Worm (Caenorhabditis elegans) whole organism, L1 larva: Measurements from ENCODE around the gene Y25C1A.2.

Source experiments
- C04F5.9 ChIP-seq: sonication (generic microtip); optimal IDR thresholded peaks from 2 replicates; lab custom pipeline; 2016; ENCODE audit warnings: missing genetic modification characterization, missing compliant biosample characterization
- C16A3.4 ChIP-seq: fragments of 150-350 bp; optimal IDR thresholded peaks from 2 replicates; lab custom pipeline; 2014; ENCODE audit warnings: missing biosample characterization, missing genetic modification characterization
- C34B4.2 ChIP-seq: sonication (generic microtip); optimal IDR thresholded peaks from 2 replicates; lab custom pipeline; 2017; ENCODE audit warnings: mild to moderate bottlenecking, missing genetic modification characterization, missing compliant biosample characterization
- aly-2 ChIP-seq: fragments of 150-350 bp; optimal IDR thresholded peaks from 2 replicates; lab custom pipeline; 2014; ENCODE audit warnings: missing biosample characterization, missing genetic modification characterization
- ama-1 ChIP-seq: fragments of 150-350 bp; optimal IDR thresholded peaks from 2 replicates; lab custom pipeline; 2014
- blmp-1 ChIP-seq: fragments of 150-350 bp; optimal IDR thresholded peaks from 2 replicates; lab custom pipeline; 2014; ENCODE audit warnings: missing biosample characterization, missing genetic modification characterization
- ceh-63 ChIP-seq: fragments of 200-800 bp; sonication (Bioruptor generic); optimal IDR thresholded peaks from 2 replicates; lab custom pipeline; 2018; ENCODE audit warnings: mild to moderate bottlenecking, missing genetic modification characterization, missing compliant biosample characterization
- ceh-8 ChIP-seq: fragments of 200-800 bp; sonication (Bioruptor generic); optimal IDR thresholded peaks from 2 replicates; lab custom pipeline; 2018; ENCODE audit warnings: mild to moderate bottlenecking, missing genetic modification characterization, moderate library complexity, missing compliant biosample characterization
- ceh-82 ChIP-seq, 3 experiments: fragments of 150-350 bp in 1 of 3; sonication (generic microtip) in 2 of 3; optimal IDR thresholded peaks; 2 replicates each; lab custom pipeline; 2014 to 2017; ENCODE audit warnings: missing biosample characterization in 3 of 3, missing genetic modification characterization in 3 of 3
- ceh-90 ChIP-seq: sonication (generic microtip); optimal IDR thresholded peaks from 2 replicates; lab custom pipeline; 2016; ENCODE audit warnings: missing genetic modification characterization, missing compliant biosample characterization
- ces-1 ChIP-seq: fragments of 150-350 bp; optimal IDR thresholded peaks from 2 replicates; lab custom pipeline; 2014; ENCODE audit warnings: missing biosample characterization, missing genetic modification reagents, missing genetic modification characterization
- dpl-1 ChIP-seq, 3 experiments: fragments of 150-350 bp in 2 of 3; sonication (generic microtip) in 1 of 3; optimal IDR thresholded peaks; 2 replicates each; lab custom pipeline; 2014 to 2017; ENCODE audit warnings: missing biosample characterization in 3 of 3, missing genetic modification characterization in 3 of 3, missing genetic modification reagents in 3 of 3
- dsc-1 ChIP-seq: sonication (generic microtip); optimal IDR thresholded peaks from 2 replicates; lab custom pipeline; 2016; ENCODE audit warnings: mild to moderate bottlenecking, missing genetic modification characterization, missing compliant biosample characterization
- egl-13 ChIP-seq: sonication (generic microtip); optimal IDR thresholded peaks from 2 replicates; lab custom pipeline; 2016; ENCODE audit warnings: missing genotype, missing genetic modification reagents, missing genetic modification characterization, missing compliant biosample characterization
- egl-27 ChIP-seq, 2 experiments: fragments of 150-350 bp in 1 of 2; sonication (generic microtip); optimal IDR thresholded peaks; 3 replicates each; lab custom pipeline; 2017 to 2018; ENCODE audit warnings: missing biosample characterization in 2 of 2, missing genetic modification characterization in 2 of 2, missing genetic modification reagents in 2 of 2
- elt-3 ChIP-seq, 6 experiments: fragments of 150-350 bp in 1 of 6; sonication (generic microtip); optimal IDR thresholded peaks; 2 replicates each; lab custom pipeline; 2017 to 2018; ENCODE audit warnings: missing biosample characterization in 6 of 6, missing genetic modification characterization in 6 of 6, inconsistent platforms in 1 of 6
- ets-5 ChIP-seq: fragments of 200-800 bp; sonication (Bioruptor generic); IDR thresholded peaks from 2 replicates; pipeline ENCODE4 v1.3.6; 2022; ENCODE audit warnings: missing genetic modification characterization, missing compliant biosample characterization
- fkh-8 ChIP-seq: sonication (generic microtip); optimal IDR thresholded peaks from 2 replicates; lab custom pipeline; 2016; ENCODE audit warnings: mild to moderate bottlenecking, missing genetic modification characterization, missing compliant biosample characterization
- grh-1 ChIP-seq: fragments of 200-800 bp; sonication (Bioruptor generic); IDR thresholded peaks from 2 replicates; pipeline ENCODE4 v1.3.6; 2022; ENCODE audit warnings: missing genetic modification reagents, missing genetic modification characterization, missing compliant biosample characterization
- hlh-17 ChIP-seq: fragments of 200-800 bp; sonication (Bioruptor generic); optimal IDR thresholded peaks from 2 replicates; lab custom pipeline; 2018; ENCODE audit warnings: missing genetic modification characterization, mild to moderate bottlenecking, missing compliant biosample characterization, moderate library complexity, borderline replicate concordance
- hpl-2 ChIP-seq: fragments of 150-350 bp; optimal IDR thresholded peaks from 2 replicates; lab custom pipeline; 2014; ENCODE audit warnings: missing biosample characterization, missing genetic modification reagents, missing genetic modification characterization
- isw-1 ChIP-seq: fragments of 200-800 bp; sonication (Bioruptor generic); IDR thresholded peaks from 2 replicates; pipeline ENCODE4 v1.3.6; 2022; ENCODE audit warnings: missing genetic modification characterization, missing compliant biosample characterization
- lin-14 ChIP-seq: fragments of 200-800 bp; sonication (Bioruptor generic); optimal IDR thresholded peaks from 2 replicates; lab custom pipeline; 2018; ENCODE audit warnings: mild to moderate bottlenecking, missing genetic modification characterization, moderate library complexity, missing compliant biosample characterization
- lin-35 ChIP-seq, 2 experiments: fragments of 150-350 bp; optimal IDR thresholded peaks; 2 replicates each; lab custom pipeline; 2014; ENCODE audit warnings: missing biosample characterization in 2 of 2, missing genetic modification characterization in 2 of 2, missing genetic modification reagents in 2 of 2
- lir-3 ChIP-seq: sonication (generic microtip); optimal IDR thresholded peaks from 2 replicates; lab custom pipeline; 2016; ENCODE audit warnings: mild to moderate bottlenecking, missing genetic modification characterization, moderate library complexity, missing compliant biosample characterization; ENCODE audit not compliant: poor library complexity
- lsy-2 ChIP-seq, 2 experiments: fragments of 150-350 bp; optimal IDR thresholded peaks; 2 replicates each; lab custom pipeline; 2014; ENCODE audit warnings: missing biosample characterization in 2 of 2, missing genetic modification characterization in 2 of 2
- mep-1 ChIP-seq: fragments of 150-350 bp; optimal IDR thresholded peaks from 2 replicates; lab custom pipeline; 2014; ENCODE audit warnings: missing biosample characterization, missing genetic modification characterization
- nhr-11 ChIP-seq: fragments of 150-350 bp; optimal IDR thresholded peaks from 2 replicates; lab custom pipeline; 2014; ENCODE audit warnings: missing biosample characterization, missing genetic modification characterization
- nhr-19 ChIP-seq: fragments of 200-800 bp; sonication (Bioruptor generic); conservative IDR thresholded peaks from 2 replicates; pipeline ENCODE4 v1.3.6; 2022; ENCODE audit warnings: missing genetic modification characterization, missing compliant biosample characterization
- nhr-20 ChIP-seq: sonication (generic microtip); optimal IDR thresholded peaks from 2 replicates; lab custom pipeline; 2016; ENCODE audit warnings: mild to moderate bottlenecking, missing genetic modification characterization, missing compliant biosample characterization
- nhr-237 ChIP-seq: fragments of 150-350 bp; optimal IDR thresholded peaks from 2 replicates; lab custom pipeline; 2014; ENCODE audit warnings: missing biosample characterization, missing genetic modification characterization
- nhr-28 ChIP-seq: fragments of 150-350 bp; optimal IDR thresholded peaks from 2 replicates; lab custom pipeline; 2014; ENCODE audit warnings: missing biosample characterization, missing genetic modification characterization
- nhr-47 ChIP-seq: sonication (generic microtip); optimal IDR thresholded peaks from 2 replicates; lab custom pipeline; 2016; ENCODE audit warnings: mild to moderate bottlenecking, missing genetic modification characterization, moderate library complexity, missing compliant biosample characterization
- nhr-76 ChIP-seq: sonication (generic microtip); optimal IDR thresholded peaks from 2 replicates; lab custom pipeline; 2017; ENCODE audit warnings: missing biosample characterization, missing genetic modification characterization
- nhr-84 ChIP-seq: sonication (generic microtip); optimal IDR thresholded peaks from 2 replicates; lab custom pipeline; 2017; ENCODE audit warnings: missing biosample characterization, missing genetic modification characterization
- nhr-90 ChIP-seq: sonication (generic microtip); optimal IDR thresholded peaks from 2 replicates; lab custom pipeline; 2016; ENCODE audit warnings: mild to moderate bottlenecking, missing genetic modification characterization, missing compliant biosample characterization; ENCODE audit not compliant: poor library complexity
- pax-3 ChIP-seq: fragments of 200-800 bp; sonication (Bioruptor generic); optimal IDR thresholded peaks from 2 replicates; lab custom pipeline; 2018; ENCODE audit warnings: mild to moderate bottlenecking, missing genetic modification characterization, moderate library complexity, missing compliant biosample characterization
- rnt-1 ChIP-seq: sonication (generic microtip); optimal IDR thresholded peaks from 2 replicates; lab custom pipeline; 2016; ENCODE audit warnings: mild to moderate bottlenecking, missing genetic modification characterization, moderate library complexity, missing compliant biosample characterization
- snpc-4 ChIP-seq: fragments of 150-350 bp; optimal IDR thresholded peaks from 2 replicates; lab custom pipeline; 2014; ENCODE audit warnings: missing biosample characterization, missing genetic modification characterization
- sptf-1 ChIP-seq: fragments of 150-350 bp; optimal IDR thresholded peaks from 2 replicates; lab custom pipeline; 2014; ENCODE audit warnings: missing biosample characterization, missing genetic modification characterization
- unc-130 ChIP-seq: fragments of 150-350 bp; optimal IDR thresholded peaks from 2 replicates; lab custom pipeline; 2017; ENCODE audit warnings: missing biosample characterization, missing genetic modification characterization, inconsistent platforms
- unc-86 ChIP-seq: sonication (generic microtip); optimal IDR thresholded peaks from 2 replicates; lab custom pipeline; 2016; ENCODE audit warnings: missing genetic modification characterization, missing compliant biosample characterization
- unc-98 ChIP-seq: fragments of 200-800 bp; sonication (Bioruptor generic); IDR thresholded peaks from 2 replicates; pipeline ENCODE4 v1.3.6; 2022; ENCODE audit warnings: missing genetic modification characterization, missing compliant biosample characterization
- vab-15 ChIP-seq: sonication (generic microtip); optimal IDR thresholded peaks from 2 replicates; lab custom pipeline; 2017; ENCODE audit warnings: missing genotype, mild to moderate bottlenecking, missing genetic modification characterization, missing compliant biosample characterization
- ztf-11 ChIP-seq, 2 experiments: sonication (generic microtip); optimal IDR thresholded peaks; 2 replicates each; lab custom pipeline; 2016 to 2017; ENCODE audit warnings: missing genetic modification characterization in 2 of 2, missing biosample characterization in 1 of 2, missing compliant biosample characterization in 1 of 2
- ztf-4 ChIP-seq: fragments of 150-350 bp; optimal IDR thresholded peaks from 2 replicates; lab custom pipeline; 2014; ENCODE audit warnings: missing biosample characterization, missing genetic modification characterization

Gene Y25C1A.2

DNA sequence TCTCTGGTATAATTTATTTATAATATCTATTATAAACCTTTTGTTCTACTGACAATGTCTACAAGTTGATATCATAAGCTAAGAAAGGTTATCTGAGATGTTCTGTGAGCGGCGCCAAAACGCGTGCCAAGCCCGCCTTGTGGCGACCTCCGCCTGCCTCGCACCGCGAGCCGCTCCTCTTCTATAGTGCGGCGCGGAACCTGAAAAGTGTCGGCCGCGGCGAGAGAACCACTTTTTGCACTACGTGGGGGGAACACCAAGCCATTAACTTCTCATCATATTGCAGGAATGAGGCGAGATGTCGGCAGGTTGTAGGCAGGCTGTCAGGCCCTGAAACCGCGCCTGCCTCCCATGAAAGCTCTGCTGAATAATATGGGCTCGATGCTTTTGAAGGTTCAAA is 876 bp downstream of the Y25C1A.2 start:
- TF ChIP-seq ama-1 (lab: Kevin White, UChicago) (no peak), snpc-4 (tag; lab: Kevin White, UChicago) (peak; percentile 45)

ce11 chrII:3113934-3114333 is 1.5 kb downstream of the Y25C1A.2 start, which contains the start of gene clec-123:
clec-123 (plus strand) TSS chrII:3114234.
- TF ChIP-seq rnt-1 (tag; lab: Kevin White, UChicago) (no peak), nhr-47 (tag; lab: Kevin White, UChicago) (no peak), pax-3 (no peak), grh-1 (GFP tag; lab: Robert Waterston, UW) (no peak), unc-86 (tag; lab: Kevin White, UChicago) (no peak), nhr-20 (tag; lab: Kevin White, UChicago) (no peak), C34B4.2 (tag; lab: Kevin White, UChicago) (no peak), ceh-90 (tag; lab: Kevin White, UChicago) (no peak), ceh-82 (tag; optimal IDR thresholded peaks at IDR 0.05; lab: Kevin White, UChicago) (no peak), lin-35 (GFP tag; optimal IDR thresholded peaks at IDR 0.05; lab: Kevin White, UChicago) (no peak), ceh-8 (GFP tag; lab: Kevin White, UChicago) (no peak), egl-13 (tag; lab: Kevin White, UChicago) (no peak), ztf-11 (tag; optimal IDR thresholded peaks at IDR 0.05; lab: Kevin White, UChicago) (no peak), unc-98 (GFP tag; lab: Robert Waterston, UW) (no peak), hpl-2 (no peak), egl-27 (tag; optimal IDR thresholded peaks at IDR 0.05; lab: Kevin White, UChicago) (no peak), C04F5.9 (tag; lab: Kevin White, UChicago) (no peak), dsc-1 (tag; lab: Kevin White, UChicago) (no peak), ces-1 (GFP tag; lab: Kevin White, UChicago) (no peak), nhr-90 (tag; lab: Kevin White, UChicago) (no peak)
- TF ChIP-seq, all 84 proteins: peak for 0

DNA sequence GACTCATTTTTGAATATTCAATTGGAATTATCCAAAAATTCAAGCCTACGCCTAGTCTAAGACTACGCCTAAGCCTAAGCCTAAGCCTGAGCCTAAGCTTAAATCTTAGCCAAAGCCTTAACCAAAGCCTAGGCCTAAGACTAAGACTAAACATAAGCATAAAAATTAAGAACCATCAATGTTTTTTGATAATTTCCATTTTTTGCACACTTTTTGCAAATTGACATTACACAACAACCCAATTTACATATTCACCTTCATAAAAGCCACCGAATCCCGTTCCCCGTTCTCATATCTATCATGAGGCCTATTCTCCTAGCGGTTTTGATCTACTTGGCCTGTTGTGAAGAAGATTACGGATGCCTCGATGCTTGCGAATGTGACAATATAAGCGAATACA is 5.1 kb downstream of the Y25C1A.2 start, which contains the start of gene T10D4.7:
T10D4.7 (plus strand) TSS at position 301 of the 400 bp plus-strand sequence.
- TF ChIP-seq isw-1 (GFP tag; lab: Robert Waterston, UW), result no peak
- TF ChIP-seq unc-130, result no peak
- no peak for TF ChIP-seq nhr-28 (tag; lab: Kevin White, UChicago)
- no peak for TF ChIP-seq blmp-1 (tag; lab: Kevin White, UChicago)
- no peak for TF ChIP-seq aly-2
- no peak for TF ChIP-seq lsy-2 (tag; optimal IDR thresholded peaks at IDR 0.05; lab: Kevin White, UChicago)
- no peak for TF ChIP-seq unc-98 (GFP tag; lab: Robert Waterston, UW)
- no peak for TF ChIP-seq snpc-4 (tag; lab: Kevin White, UChicago)
- no peak for TF ChIP-seq lin-14
- no peak for TF ChIP-seq sptf-1 (tag; lab: Kevin White, UChicago)
- TF ChIP-seq ets-5 (GFP tag; lab: Robert Waterston, UW), result no peak
- TF ChIP-seq fkh-8 (tag; lab: Kevin White, UChicago), result no peak
- TF ChIP-seq nhr-237, result no peak

ce11 chrII:3118907-3119382 is 6.5 kb downstream of the Y25C1A.2 start, which contains the start of gene T10D4.6:
T10D4.6 (plus strand) TSS chrII:3119332.
- TF ChIP-seq dpl-1 (GFP tag; optimal IDR thresholded peaks at IDR 0.05; lab: Kevin White, UChicago) (peak; percentile 17 to 51 (median 18)), rnt-1 (tag; lab: Kevin White, UChicago) (peak; percentile 22), nhr-76 (tag; lab: Kevin White, UChicago) (no peak), ceh-63 (GFP tag; lab: Kevin White, UChicago) (no peak), ets-5 (GFP tag; lab: Robert Waterston, UW) (no peak), mep-1 (peak; percentile 34), dsc-1 (tag; lab: Kevin White, UChicago) (no peak), unc-98 (GFP tag; lab: Robert Waterston, UW) (no peak), nhr-47 (tag; lab: Kevin White, UChicago) (no peak), C04F5.9 (tag; lab: Kevin White, UChicago) (no peak), C16A3.4 (tag; lab: Kevin White, UChicago) (no peak), elt-3 (tag; optimal IDR thresholded peaks at IDR 0.05; lab: Kevin White, UChicago) (no peak), nhr-84 (tag; lab: Kevin White, UChicago) (no peak), nhr-11 (tag; lab: Kevin White, UChicago) (no peak), lir-3 (tag; lab: Kevin White, UChicago) (no peak), grh-1 (GFP tag; lab: Robert Waterston, UW) (no peak), C34B4.2 (tag; lab: Kevin White, UChicago) (no peak), hlh-17 (GFP tag; lab: Kevin White, UChicago) (no peak), nhr-20 (tag; lab: Kevin White, UChicago) (no peak), ztf-4 (no peak), nhr-19 (GFP tag; lab: Robert Waterston, UW) (0 out of 2 replicates have a peak, but pooled peaks have one; percentile 9), pax-3 (no peak), vab-15 (no peak)
